Worm (Caenorhabditis elegans) whole organism, young adult: ENCODE data around the gene pfs-2.

Experiments used
- B0261.1 ChIP-seq: sonication (generic microtip); optimal IDR thresholded peaks from 2 replicates; lab custom pipeline; 2016; ENCODE audit warnings: mild to moderate bottlenecking, missing genetic modification characterization, moderate library complexity, missing compliant biosample characterization
- aptf-3 ChIP-seq: fragments of 200-800 bp; sonication (Bioruptor generic); IDR thresholded peaks from 2 replicates; pipeline ENCODE4 v1.3.6; 2022; ENCODE audit warnings: missing genetic modification characterization, missing compliant biosample characterization
- ceh-58 ChIP-seq: fragments of 200-800 bp; sonication (Bioruptor generic); IDR thresholded peaks from 2 replicates; pipeline ENCODE4 v1.3.6; 2022; ENCODE audit warnings: missing genetic modification characterization, missing compliant biosample characterization
- dpl-1 ChIP-seq: fragments of 150-350 bp; optimal IDR thresholded peaks from 2 replicates; lab custom pipeline; 2014; ENCODE audit warnings: missing biosample characterization, missing genetic modification reagents, missing genetic modification characterization
- lsl-1 ChIP-seq: fragments of 200-800 bp; sonication (Bioruptor generic); optimal IDR thresholded peaks from 2 replicates; lab custom pipeline; 2018; ENCODE audit warnings: mild to moderate bottlenecking, missing genetic modification characterization, moderate library complexity, missing compliant biosample characterization
- madf-8 ChIP-seq: fragments of 200-800 bp; sonication (Bioruptor generic); conservative IDR thresholded peaks from 2 replicates; pipeline ENCODE4 v1.3.6; 2022; ENCODE audit warnings: missing genetic modification reagents, missing genetic modification characterization, missing compliant biosample characterization
- repo-1 ChIP-seq: sonication (generic microtip); optimal IDR thresholded peaks from 2 replicates; lab custom pipeline; 2017; ENCODE audit warnings: mild to moderate bottlenecking, missing genetic modification characterization, missing compliant biosample characterization
- snpc-3.4 ChIP-seq: sonication (generic microtip); optimal IDR thresholded peaks from 2 replicates; lab custom pipeline; 2017; ENCODE audit warnings: missing genetic modification characterization, mild to moderate bottlenecking, missing compliant biosample characterization, antibody characterized with exemption, moderate library complexity, missing genotype, missing genetic modification reagents
- snpc-4 ChIP-seq, 5 experiments: fragments of 150-350 bp in 1 of 5; sonication (generic microtip) in 4 of 5; optimal IDR thresholded peaks; 2 replicates each; lab custom pipeline; 2014 to 2018; ENCODE audit warnings: missing genetic modification characterization in 5 of 5, missing biosample characterization in 3 of 5, antibody characterized with exemption in 2 of 5, mild to moderate bottlenecking in 2 of 5, missing compliant biosample characterization in 2 of 5, missing genotype in 2 of 5, moderate library complexity in 2 of 5, missing genetic modification reagents in 1 of 5

Gene pfs-2

ce11 chrII:14410768-14411167 is 52.6 kb downstream of the pfs-2 start, which contains the start of gene dsb-2 (continued):
- peak; percentile 7 for TF ChIP-seq snpc-4 (GFP tag; optimal IDR thresholded peaks at IDR 0.05; lab: Kevin White, UChicago)
- peak in 1 of 4 experiments; percentile 27 for TF ChIP-seq snpc-4 (tag; optimal IDR thresholded peaks at IDR 0.05; lab: Kevin White, UChicago)
- no peak for TF ChIP-seq ceh-58 (GFP tag; lab: Robert Waterston, UW)
- peak; percentile 89 for TF ChIP-seq madf-8 (GFP tag; lab: Robert Waterston, UW)
- TF ChIP-seq snpc-3.4: peak; percentile 29
- TF ChIP-seq dpl-1 (GFP tag; lab: Kevin White, UChicago): peak; percentile 29
- TF ChIP-seq lsl-1 (GFP tag; lab: Kevin White, UChicago): peak; percentile 99
- TF ChIP-seq B0261.1 (tag; lab: Kevin White, UChicago): no peak
- no peak for TF ChIP-seq aptf-3
- no peak for TF ChIP-seq repo-1 (tag; lab: Kevin White, UChicago)
- TF ChIP-seq, all 124 proteins: peak for 27
